Fruit fly (Drosophila melanogaster): ENCODE data around the gene CG10194.

- no peak for TF ChIP-seq CG8478 (optimal IDR thresholded peaks at IDR 0.05)
- TF ChIP-seq CTCF (optimal IDR thresholded peaks at IDR 0.05): no peak
Observed at dm6 chr2L:19518636-19519086, 28.8 kb upstream of the CG10194 start, which contains the start of gene CG10132.

Data from S2 (cell line).